Fruit fly (Drosophila melanogaster) whole organism, embryonic: ENCODE measurements around the gene Polr3A.

Source experiments
- BEAF-32 ChIP-seq: fragments of 200-800 bp; sonication (Bioruptor generic); optimal IDR thresholded peaks from 3 replicates; lab custom pipeline; 2017; ENCODE audit warnings: missing biosample characterization, missing genetic modification characterization, mild to moderate bottlenecking, moderate library complexity, missing genetic modification reagents
- CG10267 ChIP-seq: fragments of 200-800 bp; sonication (Bioruptor generic); optimal IDR thresholded peaks from 2 replicates; lab custom pipeline; 2018; ENCODE audit warnings: missing biosample characterization, mild to moderate bottlenecking, missing genetic modification characterization, moderate library complexity
- CG13123 ChIP-seq: fragments of 200-800 bp; sonication (Bioruptor generic); optimal IDR thresholded peaks from 2 replicates; lab custom pipeline; 2016; ENCODE audit warnings: missing biosample characterization, missing genetic modification characterization
- CG13287 ChIP-seq: fragments of 200-800 bp; sonication (Bioruptor generic); IDR thresholded peaks from 2 replicates; pipeline ENCODE4 v1.3.6; 2022; ENCODE audit warnings: missing biosample characterization, missing genetic modification characterization; ENCODE audit not compliant: partially characterized antibody
- CG13296 ChIP-seq: fragments of 200-800 bp; sonication (Bioruptor generic); optimal IDR thresholded peaks from 3 replicates; lab custom pipeline; 2018; ENCODE audit warnings: missing biosample characterization, mild to moderate bottlenecking, missing genetic modification characterization
- CG13424 ChIP-seq: fragments of 200-800 bp; sonication (Bioruptor generic); optimal IDR thresholded peaks from 2 replicates; lab custom pipeline; 2019; ENCODE audit warnings: missing biosample characterization, mild to moderate bottlenecking, missing genetic modification characterization, moderate library complexity
- CG2202 ChIP-seq: fragments of 200-800 bp; sonication (Bioruptor generic); optimal IDR thresholded peaks from 2 replicates; lab custom pipeline; 2018; ENCODE audit warnings: missing biosample characterization, mild to moderate bottlenecking, missing genetic modification characterization
- CG2712 ChIP-seq: fragments of 200-800 bp; optimal IDR thresholded peaks from 3 replicates; lab custom pipeline; 2019; ENCODE audit warnings: missing biosample characterization, mild to moderate bottlenecking, missing genetic modification characterization, moderate library complexity
- CG30020 ChIP-seq: fragments of 200-800 bp; optimal IDR thresholded peaks from 2 replicates; lab custom pipeline; 2019; ENCODE audit warnings: missing biosample characterization, mild to moderate bottlenecking, missing genetic modification characterization, moderate library complexity
- CG32532 ChIP-seq: fragments of 200-800 bp; sonication (Bioruptor generic); IDR thresholded peaks from 2 replicates; pipeline ENCODE4 v1.3.6; 2022; ENCODE audit warnings: missing biosample characterization, missing genetic modification characterization
- CG32772 ChIP-seq: fragments of 200-800 bp; sonication (Bioruptor generic); IDR thresholded peaks from 2 replicates; pipeline ENCODE4 v1.3.6; 2022; ENCODE audit warnings: missing biosample characterization, missing genetic modification characterization
- CG3995 ChIP-seq: fragments of 200-800 bp; sonication (Bioruptor generic); optimal IDR thresholded peaks from 3 replicates; lab custom pipeline; 2016; ENCODE audit warnings: missing biosample characterization, missing genetic modification characterization
- CG42726 ChIP-seq: fragments of 200-800 bp; sonication (Bioruptor generic); IDR thresholded peaks from 2 replicates; pipeline ENCODE4 v1.3.6; 2022; ENCODE audit warnings: missing biosample characterization, missing genetic modification characterization; ENCODE audit not compliant: partially characterized antibody
- CG4328 ChIP-seq: fragments of 200-800 bp; sonication (Bioruptor generic); optimal IDR thresholded peaks from 3 replicates; lab custom pipeline; 2017; ENCODE audit warnings: missing biosample characterization, missing genetic modification reagents, missing genetic modification characterization
- CG8765 ChIP-seq: fragments of 200-800 bp; sonication (Bioruptor generic); IDR thresholded peaks from 2 replicates; pipeline ENCODE4 v1.3.6; 2022; ENCODE audit warnings: missing biosample characterization, missing genetic modification characterization
- CrebB ChIP-seq: fragments of 200-800 bp; sonication (Bioruptor generic); optimal IDR thresholded peaks from 3 replicates; lab custom pipeline; 2018; ENCODE audit warnings: missing biosample characterization, mild to moderate bottlenecking, missing genetic modification characterization
- D19A ChIP-seq: fragments of 200-800 bp; optimal IDR thresholded peaks from 3 replicates; lab custom pipeline; 2019; ENCODE audit warnings: missing biosample characterization, mild to moderate bottlenecking, missing genetic modification characterization, moderate library complexity
- Doc3 ChIP-seq: fragments of 200-800 bp; sonication (Bioruptor generic); IDR thresholded peaks from 3 replicates; pipeline ENCODE4 v1.3.6; 2022; ENCODE audit warnings: missing biosample characterization, missing genetic modification characterization; ENCODE audit not compliant: partially characterized antibody
- Gsc ChIP-seq: fragments of 200-800 bp; sonication (Bioruptor generic); IDR thresholded peaks from 2 replicates; pipeline ENCODE4 v1.3.6; 2022; ENCODE audit warnings: missing biosample characterization, missing genetic modification characterization
- HLH3B ChIP-seq: fragments of 200-800 bp; sonication (Bioruptor generic); IDR thresholded peaks from 2 replicates; pipeline ENCODE4 v1.3.6; 2022; ENCODE audit warnings: missing biosample characterization, missing genetic modification characterization
- HLH54F ChIP-seq: fragments of 200-800 bp; sonication (Bioruptor generic); optimal IDR thresholded peaks from 3 replicates; lab custom pipeline; 2016; ENCODE audit warnings: missing biosample characterization, missing genetic modification characterization
- Hr3 ChIP-seq: fragments of 200-800 bp; sonication (Bioruptor generic); optimal IDR thresholded peaks from 3 replicates; lab custom pipeline; 2016; ENCODE audit warnings: missing biosample characterization, missing genetic modification characterization
- Med ChIP-seq: fragments of 200-800 bp; sonication (Bioruptor generic); peaks from one replicate; lab custom pipeline; 2016; ENCODE audit warnings: missing biosample characterization, missing genetic modification characterization, mild to moderate bottlenecking, inconsistent platforms, moderate library complexity
- Ptx1 ChIP-seq: fragments of 200-800 bp; sonication (Bioruptor generic); IDR thresholded peaks from 2 replicates; pipeline ENCODE4 v1.3.6; 2022; ENCODE audit warnings: missing biosample characterization, missing genetic modification characterization
- Scr ChIP-seq: fragments of 200-800 bp; sonication (Bioruptor generic); IDR thresholded peaks from 2 replicates; pipeline ENCODE4 v1.3.6; 2022; ENCODE audit warnings: missing biosample characterization, missing genetic modification characterization; ENCODE audit not compliant: partially characterized antibody
- Sry-δ ChIP-seq: fragments of 200-800 bp; sonication (Bioruptor generic); optimal IDR thresholded peaks from 2 replicates; lab custom pipeline; 2016; ENCODE audit warnings: missing biosample characterization, missing genetic modification characterization
- Xbp1 ChIP-seq: fragments of 200-800 bp; sonication (Bioruptor generic); optimal IDR thresholded peaks from 3 replicates; lab custom pipeline; 2016; ENCODE audit warnings: missing biosample characterization, mild to moderate bottlenecking, missing genetic modification characterization
- abd-A ChIP-seq: fragments of 200-800 bp; sonication (Bioruptor generic); optimal IDR thresholded peaks from 3 replicates; lab custom pipeline; 2019; ENCODE audit warnings: missing biosample characterization, mild to moderate bottlenecking, missing genetic modification characterization, moderate library complexity
- ac ChIP-seq: fragments of 200-800 bp; sonication (Bioruptor generic); optimal IDR thresholded peaks from 3 replicates; lab custom pipeline; 2017; ENCODE audit warnings: missing biosample characterization, mild to moderate bottlenecking, missing genetic modification characterization
- az2 ChIP-seq: fragments of 200-800 bp; sonication (Bioruptor generic); optimal IDR thresholded peaks from 3 replicates; lab custom pipeline; 2016; ENCODE audit warnings: missing biosample characterization, missing genetic modification characterization
- bbx ChIP-seq: fragments of 200-800 bp; sonication (Bioruptor generic); IDR thresholded peaks from 2 replicates; pipeline ENCODE4 v1.3.6; 2022; ENCODE audit warnings: missing biosample characterization, missing genetic modification characterization; ENCODE audit not compliant: partially characterized antibody
- bcd ChIP-seq: fragments of 200-800 bp; sonication (Bioruptor generic); optimal IDR thresholded peaks from 2 replicates; lab custom pipeline; 2017; ENCODE audit warnings: missing biosample characterization, mild to moderate bottlenecking, missing genetic modification characterization
- bsh ChIP-seq, 2 experiments: fragments of 200-800 bp; sonication (Bioruptor generic); optimal IDR thresholded peaks; 2 replicates each; lab custom pipeline; 2017 to 2018; ENCODE audit warnings: mild to moderate bottlenecking in 2 of 2, missing biosample characterization in 2 of 2, missing genetic modification characterization in 2 of 2, moderate library complexity in 1 of 2
- cg ChIP-seq: fragments of 200-800 bp; sonication (Bioruptor generic); optimal IDR thresholded peaks from 3 replicates; lab custom pipeline; 2019; ENCODE audit warnings: missing biosample characterization, mild to moderate bottlenecking, missing genetic modification characterization, moderate library complexity
- gem ChIP-seq: fragments of 200-800 bp; sonication (Bioruptor generic); optimal IDR thresholded peaks from 2 replicates; lab custom pipeline; 2019; ENCODE audit warnings: missing biosample characterization, mild to moderate bottlenecking, missing genetic modification characterization, moderate library complexity
- grau ChIP-seq: fragments of 200-800 bp; optimal IDR thresholded peaks from 3 replicates; lab custom pipeline; 2019; ENCODE audit warnings: missing biosample characterization, mild to moderate bottlenecking, missing genetic modification characterization, moderate library complexity
- jigr1 ChIP-seq: fragments of 200-800 bp; sonication (Bioruptor generic); IDR thresholded peaks from 3 replicates; pipeline ENCODE4 v1.3.6; 2022; ENCODE audit warnings: missing biosample characterization, missing genetic modification characterization
- knrl ChIP-seq: fragments of 200-800 bp; sonication (Bioruptor generic); IDR thresholded peaks from 3 replicates; pipeline ENCODE4 v1.3.6; 2022; ENCODE audit warnings: missing biosample characterization, missing genetic modification characterization; ENCODE audit not compliant: partially characterized antibody
- nmo ChIP-seq: fragments of 200-800 bp; sonication (Bioruptor generic); optimal IDR thresholded peaks from 2 replicates; lab custom pipeline; 2018; ENCODE audit warnings: missing biosample characterization, mild to moderate bottlenecking, missing genetic modification characterization, moderate library complexity
- phol ChIP-seq: fragments of 200-800 bp; sonication (Bioruptor generic); optimal IDR thresholded peaks from 3 replicates; lab custom pipeline; 2018; ENCODE audit warnings: missing biosample characterization, mild to moderate bottlenecking, missing genetic modification characterization, moderate library complexity
- pzg ChIP-seq: fragments of 200-800 bp; sonication (Bioruptor generic); optimal IDR thresholded peaks from 3 replicates; lab custom pipeline; 2018; ENCODE audit warnings: missing biosample characterization, mild to moderate bottlenecking, missing genetic modification characterization, moderate library complexity
- row ChIP-seq: fragments of 200-800 bp; sonication (Bioruptor generic); IDR thresholded peaks from 3 replicates; pipeline ENCODE4 v1.3.6; 2022; ENCODE audit warnings: missing biosample characterization, missing genetic modification characterization
- slbo ChIP-seq: fragments of 200-800 bp; sonication (Bioruptor generic); IDR thresholded peaks from 2 replicates; pipeline ENCODE4 v1.3.6; 2022; ENCODE audit warnings: missing biosample characterization, missing genetic modification characterization
- stc ChIP-seq: fragments of 200-800 bp; sonication (Bioruptor generic); IDR thresholded peaks from 2 replicates; pipeline ENCODE4 v1.3.6; 2022; ENCODE audit warnings: missing biosample characterization, missing genetic modification characterization
- tin ChIP-seq: fragments of 200-800 bp; sonication (Bioruptor generic); optimal IDR thresholded peaks from 3 replicates; lab custom pipeline; 2016; ENCODE audit warnings: missing biosample characterization, missing genetic modification characterization
- tll ChIP-seq, 2 experiments: fragments of 200-800 bp in 1 of 2; fragments of >200 bp in 1 of 2; sonication (Bioruptor generic) in 1 of 2; optimal IDR thresholded peaks; 2 replicates each; lab custom pipeline; 2017 to 2019; ENCODE audit warnings: missing biosample characterization in 2 of 2, missing genetic modification characterization in 2 of 2, mild to moderate bottlenecking in 1 of 2, moderate library complexity in 1 of 2
- unc-4 ChIP-seq: fragments of 200-800 bp; sonication (Bioruptor generic); IDR thresholded peaks from 2 replicates; pipeline ENCODE4 v1.3.6; 2022; ENCODE audit warnings: missing biosample characterization, missing genetic modification characterization; ENCODE audit not compliant: partially characterized antibody

The Polr3A gene

dm6 chrX:15745905-15746681 lies 16.7 kb upstream of the Polr3A start, which contains the start of the genes CG8944 and CCT6 (continued):
- TF ChIP-seq bbx (GFP tag; lab: Robert Waterston, UW) (peak; percentile 44; the same call in 1 of the 2 replicates), CG13123 (GFP tag; lab: Kevin White, UChicago) (no peak), CG10267 (tag; lab: Kevin White, UChicago) (peak; percentile 40), bcd (GFP tag; lab: Kevin White, UChicago) (peak; percentile 5), CG2712 (tag; lab: Kevin White, UChicago) (peak; percentile 32), ac (no peak), CG4328 (peak; percentile 22), nmo (peak; percentile 29), Scr (GFP tag; lab: Robert Waterston, UW) (peak; percentile 57), CG13287 (GFP tag; lab: Robert Waterston, UW) (0 out of 2 replicates have a peak, but pooled peaks have one; percentile 28), pzg (peak; percentile 20), row (GFP tag; lab: Robert Waterston, UW) (peak; percentile 77), Gsc (no peak), CG13296 (no peak), HLH54F (GFP tag; lab: Kevin White, UChicago) (no peak), BEAF-32 (peak; percentile 65), CG32532 (GFP tag; lab: Robert Waterston, UW) (0 out of 2 replicates have a peak, but pooled peaks have one; percentile 38), CG13424 (tag; lab: Kevin White, UChicago) (peak; percentile 29), bsh (GFP tag; optimal IDR thresholded peaks at IDR 0.05; lab: Kevin White, UChicago) (no peak), Doc3 (0 out of 3 replicates have a peak, but pooled peaks have one; percentile 31), jigr1 (GFP tag; lab: Robert Waterston, UW) (no peak), unc-4 (GFP tag; lab: Robert Waterston, UW) (peak; percentile 18; the same call in 1 of the 2 replicates), HLH3B (GFP tag; lab: Robert Waterston, UW) (no peak), Med (peak; percentile 74), CG42726 (GFP tag; lab: Robert Waterston, UW) (no peak), Xbp1 (GFP tag; lab: Kevin White, UChicago) (peak; percentile 26), CG3995 (GFP tag; lab: Kevin White, UChicago) (peak; percentile 91), phol (tag; lab: Kevin White, UChicago) (peak; percentile 36), cg (no peak), abd-A (tag; lab: Kevin White, UChicago) (no peak), Ptx1 (GFP tag; lab: Robert Waterston, UW) (0 out of 2 replicates have a peak, but pooled peaks have one; percentile 18), CG30020 (peak; percentile 4), CrebB (tag; lab: Kevin White, UChicago) (no peak), stc (GFP tag; lab: Robert Waterston, UW) (no peak), CG32772 (0 out of 2 replicates have a peak, but pooled peaks have one; percentile 34), az2 (GFP tag; lab: Kevin White, UChicago) (peak; percentile 17), CG2202 (tag; lab: Kevin White, UChicago) (no peak), slbo (peak; percentile 50), Hr3 (peak; percentile 28), grau (peak; percentile 1), D19A (tag; lab: Kevin White, UChicago) (peak; percentile 17), Sry-δ (GFP tag; lab: Kevin White, UChicago) (peak; percentile 69), knrl (GFP tag; lab: Robert Waterston, UW) (0 out of 3 replicates have a peak, but pooled peaks have one; percentile 42), gem (tag; lab: Kevin White, UChicago) (no peak), tll (GFP tag; optimal IDR thresholded peaks at IDR 0.05; lab: Kevin White, UChicago) (no peak), CG8765 (no peak), tin (GFP tag; lab: Kevin White, UChicago) (peak; percentile 14)
